Worm (Caenorhabditis elegans): Measurements from ENCODE around the gene ZK994.6.

DNA sequence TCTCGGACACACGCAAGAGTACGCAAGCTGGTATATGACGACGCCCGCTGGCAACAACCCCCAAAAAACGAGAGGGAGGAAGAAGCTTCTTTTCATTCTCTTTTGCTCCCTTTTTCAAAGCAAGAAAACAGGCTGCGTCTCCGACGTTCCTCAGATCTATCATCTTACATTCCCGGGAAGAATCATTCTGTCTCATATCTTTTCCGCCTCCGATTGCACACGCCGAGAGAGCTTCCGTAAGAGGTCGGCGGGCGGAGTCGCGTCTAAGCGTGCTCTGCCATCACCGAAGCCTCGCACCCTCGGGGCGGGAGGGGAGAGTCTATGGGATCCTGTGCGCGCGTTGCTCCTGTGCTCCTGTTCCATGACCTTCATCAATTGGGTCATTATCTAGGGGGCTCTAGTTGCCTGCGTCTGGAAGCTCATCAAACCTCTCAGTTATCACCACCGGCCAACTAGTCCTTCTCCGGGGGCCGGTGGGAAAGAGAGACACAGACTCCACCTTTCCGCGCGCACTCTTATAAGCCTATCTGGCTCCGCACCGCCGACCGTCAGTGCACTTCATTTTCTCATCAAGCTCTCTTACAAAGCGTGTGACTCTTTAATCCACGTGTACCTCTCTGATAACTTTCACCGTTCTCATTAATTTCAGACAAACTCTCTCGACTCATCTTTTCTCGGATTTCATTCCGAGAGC lies 38.5 kb upstream of the ZK994.6 start, which contains the start of the genes slc-17.8 and asns-1:
- TF ChIP-seq elt-3 (tag; optimal IDR thresholded peaks at IDR 0.05) (no peak), lin-39 (tag; optimal IDR thresholded peaks at IDR 0.05) (no peak)

Measured in whole organism, L2 larva.